Worm (Caenorhabditis elegans) whole organism, young adult: Measurements from ENCODE around the gene moe-3.

Experiments used
- B0019.2 ChIP-seq: fragments of 200-800 bp; sonication (Bioruptor generic); conservative IDR thresholded peaks from 2 replicates; pipeline ENCODE4 v1.3.6; 2022; ENCODE audit warnings: missing genetic modification reagents, missing genetic modification characterization, missing compliant biosample characterization
- B0035.1 ChIP-seq: sonication (generic microtip); optimal IDR thresholded peaks from 2 replicates; lab custom pipeline; 2016; ENCODE audit warnings: missing genetic modification characterization, mild to moderate bottlenecking, missing compliant biosample characterization, missing genotype, missing genetic modification reagents
- B0261.1 ChIP-seq: sonication (generic microtip); optimal IDR thresholded peaks from 2 replicates; lab custom pipeline; 2016; ENCODE audit warnings: mild to moderate bottlenecking, missing genetic modification characterization, moderate library complexity, missing compliant biosample characterization
- B0336.3 ChIP-seq: fragments of 200-800 bp; sonication (Bioruptor generic); IDR thresholded peaks from 2 replicates; pipeline ENCODE4 v1.3.6; 2022; ENCODE audit warnings: missing genetic modification characterization, missing compliant biosample characterization
- C06A6.2 ChIP-seq: fragments of 200-800 bp; sonication (Bioruptor generic); conservative IDR thresholded peaks from 2 replicates; pipeline ENCODE4 v1.3.6; 2022; ENCODE audit warnings: missing genetic modification characterization, missing compliant biosample characterization
- C17E4.6 ChIP-seq: fragments of 200-800 bp; sonication (Bioruptor generic); IDR thresholded peaks from 2 replicates; pipeline ENCODE4 v1.3.6; 2022; ENCODE audit warnings: missing genetic modification reagents, missing genetic modification characterization, missing compliant biosample characterization
- F22D6.2 ChIP-seq: sonication (generic microtip); optimal IDR thresholded peaks from 2 replicates; lab custom pipeline; 2016; ENCODE audit warnings: mild to moderate bottlenecking, missing genetic modification characterization, missing compliant biosample characterization
- F23B12.7 ChIP-seq: sonication (generic microtip); optimal IDR thresholded peaks from 2 replicates; lab custom pipeline; 2017; ENCODE audit warnings: missing genetic modification characterization, mild to moderate bottlenecking, missing compliant biosample characterization, antibody characterized with exemption, moderate library complexity; ENCODE audit not compliant: insufficient read depth
- F49E8.2 ChIP-seq: sonication (generic microtip); optimal IDR thresholded peaks from 3 replicates; lab custom pipeline; 2017; ENCODE audit warnings: missing genetic modification characterization, mild to moderate bottlenecking, missing compliant biosample characterization, antibody characterized with exemption, moderate library complexity; ENCODE audit not compliant: insufficient read depth
- F55B11.4 ChIP-seq: sonication (generic microtip); optimal IDR thresholded peaks from 2 replicates; lab custom pipeline; 2016; ENCODE audit warnings: missing compliant biosample characterization, missing genetic modification characterization, borderline replicate concordance; ENCODE audit not compliant: insufficient read depth
- F57A8.1 ChIP-seq: fragments of 200-800 bp; sonication (Bioruptor generic); optimal IDR thresholded peaks from 2 replicates; lab custom pipeline; 2018; ENCODE audit warnings: mild to moderate bottlenecking, missing genetic modification characterization, moderate library complexity, missing compliant biosample characterization
- T07F8.4 ChIP-seq: sonication (generic microtip); optimal IDR thresholded peaks from 2 replicates; lab custom pipeline; 2016; ENCODE audit warnings: mild to moderate bottlenecking, missing genetic modification characterization, moderate library complexity, missing compliant biosample characterization
- Y53F4B.3 ChIP-seq: fragments of 200-800 bp; sonication (Bioruptor generic); IDR thresholded peaks from 2 replicates; pipeline ENCODE4 v1.3.6; 2022; ENCODE audit warnings: missing genetic modification reagents, missing genetic modification characterization, missing compliant biosample characterization
- atf-7 ChIP-seq: sonication (generic microtip); optimal IDR thresholded peaks from 2 replicates; lab custom pipeline; 2017; ENCODE audit warnings: mild to moderate bottlenecking, missing genetic modification characterization, missing compliant biosample characterization
- attf-5 ChIP-seq: fragments of 200-800 bp; sonication (Bioruptor generic); optimal IDR thresholded peaks from 2 replicates; lab custom pipeline; 2018; ENCODE audit warnings: mild to moderate bottlenecking, missing genetic modification characterization, missing compliant biosample characterization
- attf-6 ChIP-seq: fragments of 200-800 bp; sonication (Bioruptor generic); IDR thresholded peaks from 2 replicates; pipeline ENCODE4 v1.3.6; 2022; ENCODE audit warnings: missing genetic modification reagents, missing genetic modification characterization, missing compliant biosample characterization
- ccch-3 ChIP-seq: fragments of 200-800 bp; sonication (Bioruptor generic); optimal IDR thresholded peaks from 2 replicates; lab custom pipeline; 2018; ENCODE audit warnings: mild to moderate bottlenecking, missing genetic modification characterization, missing compliant biosample characterization
- cebp-1 ChIP-seq, 2 experiments: fragments of 200-800 bp in 1 of 2; sonication (Bioruptor generic) in 1 of 2; sonication (generic microtip) in 1 of 2; IDR thresholded peaks in 1 of 2; optimal IDR thresholded peaks in 1 of 2; 2 replicates each; pipeline versions ENCODE4 v1.3.6 to Lab custom; 2017 to 2022; ENCODE audit warnings: missing compliant biosample characterization in 2 of 2, missing genetic modification characterization in 2 of 2, mild to moderate bottlenecking in 1 of 2, missing genetic modification reagents in 1 of 2, moderate library complexity in 1 of 2
- ceh-100 ChIP-seq: fragments of 200-800 bp; sonication (Bioruptor generic); IDR thresholded peaks from 2 replicates; pipeline ENCODE4 v1.3.6; 2022; ENCODE audit warnings: missing genetic modification reagents, missing genetic modification characterization, missing compliant biosample characterization
- ceh-58 ChIP-seq: fragments of 200-800 bp; sonication (Bioruptor generic); IDR thresholded peaks from 2 replicates; pipeline ENCODE4 v1.3.6; 2022; ENCODE audit warnings: missing genetic modification characterization, missing compliant biosample characterization
- ceh-79 ChIP-seq: sonication (generic microtip); optimal IDR thresholded peaks from 2 replicates; lab custom pipeline; 2017; ENCODE audit warnings: mild to moderate bottlenecking, missing genetic modification characterization, missing compliant biosample characterization
- ceh-91 ChIP-seq: fragments of 200-800 bp; sonication (Bioruptor generic); IDR thresholded peaks from 2 replicates; pipeline ENCODE4 v1.3.6; 2022; ENCODE audit warnings: missing genetic modification reagents, missing genetic modification characterization, missing compliant biosample characterization
- die-1 ChIP-seq: sonication (generic microtip); optimal IDR thresholded peaks from 2 replicates; lab custom pipeline; 2016; ENCODE audit warnings: missing genotype, mild to moderate bottlenecking, missing genetic modification characterization, missing compliant biosample characterization
- dpff-1 ChIP-seq: sonication (generic microtip); optimal IDR thresholded peaks from 2 replicates; lab custom pipeline; 2017; ENCODE audit warnings: mild to moderate bottlenecking, missing genetic modification characterization, missing compliant biosample characterization
- hlh-26 ChIP-seq: fragments of 200-800 bp; sonication (Bioruptor generic); conservative IDR thresholded peaks from 2 replicates; pipeline ENCODE4 v1.3.6; 2022; ENCODE audit warnings: missing genetic modification reagents, missing genetic modification characterization, missing compliant biosample characterization
- hmg-1.2 ChIP-seq: fragments of 200-800 bp; sonication (Bioruptor generic); IDR thresholded peaks from 2 replicates; pipeline ENCODE4 v1.3.6; 2022; ENCODE audit warnings: missing genetic modification reagents, missing genetic modification characterization, missing compliant biosample characterization
- let-607 ChIP-seq, 2 experiments: fragments of 200-800 bp in 1 of 2; sonication (Bioruptor generic) in 1 of 2; sonication (generic microtip) in 1 of 2; optimal IDR thresholded peaks; 2 replicates each; lab custom pipeline; 2016 to 2018; ENCODE audit warnings: mild to moderate bottlenecking in 2 of 2, missing compliant biosample characterization in 2 of 2, missing genetic modification characterization in 2 of 2, moderate library complexity in 2 of 2, missing genotype in 1 of 2
- lin-26 ChIP-seq: fragments of 200-800 bp; sonication (Bioruptor generic); IDR thresholded peaks from 2 replicates; pipeline ENCODE4 v1.3.6; 2022; ENCODE audit warnings: missing genetic modification reagents, missing genetic modification characterization, missing compliant biosample characterization
- lin-35 ChIP-seq, 3 experiments: fragments of 150-350 bp in 2 of 3; sonication (generic microtip) in 1 of 3; optimal IDR thresholded peaks; 2 replicates each; lab custom pipeline; 2014 to 2018; ENCODE audit warnings: missing biosample characterization in 3 of 3, missing genetic modification characterization in 3 of 3, missing genetic modification reagents in 3 of 3
- madf-8 ChIP-seq: fragments of 200-800 bp; sonication (Bioruptor generic); conservative IDR thresholded peaks from 2 replicates; pipeline ENCODE4 v1.3.6; 2022; ENCODE audit warnings: missing genetic modification reagents, missing genetic modification characterization, missing compliant biosample characterization
- nfyb-1 ChIP-seq: fragments of 200-800 bp; sonication (Bioruptor generic); IDR thresholded peaks from 2 replicates; pipeline ENCODE4 v1.3.6; 2022; ENCODE audit warnings: missing genetic modification reagents, missing genetic modification characterization, missing compliant biosample characterization
- nhr-80 ChIP-seq: sonication (generic microtip); optimal IDR thresholded peaks from 2 replicates; lab custom pipeline; 2016; ENCODE audit warnings: missing genetic modification characterization, missing compliant biosample characterization
- nhr-90 ChIP-seq: sonication (generic microtip); optimal IDR thresholded peaks from 2 replicates; lab custom pipeline; 2016; ENCODE audit warnings: missing genotype, mild to moderate bottlenecking, missing genetic modification characterization, missing compliant biosample characterization
- repo-1 ChIP-seq: sonication (generic microtip); optimal IDR thresholded peaks from 2 replicates; lab custom pipeline; 2017; ENCODE audit warnings: mild to moderate bottlenecking, missing genetic modification characterization, missing compliant biosample characterization
- rpc-1 ChIP-seq, 2 experiments: fragments of 150-350 bp in 1 of 2; sonication (generic microtip) in 1 of 2; optimal IDR thresholded peaks; 2 replicates each; lab custom pipeline; 2014 to 2018; ENCODE audit warnings: missing biosample characterization in 1 of 2, missing genetic modification characterization in 1 of 2, missing genetic modification reagents in 1 of 2, missing genotype in 1 of 2
- sptf-2 ChIP-seq: fragments of 200-800 bp; sonication (Bioruptor generic); optimal IDR thresholded peaks from 2 replicates; lab custom pipeline; 2018; ENCODE audit warnings: mild to moderate bottlenecking, missing genetic modification characterization, missing compliant biosample characterization
- tbp1 ChIP-seq: fragments of 200-800 bp; sonication (Bioruptor generic); optimal IDR thresholded peaks from 2 replicates; lab custom pipeline; 2018; ENCODE audit warnings: mild to moderate bottlenecking, missing genetic modification characterization, missing compliant biosample characterization
- tbx-9 ChIP-seq: sonication (generic microtip); optimal IDR thresholded peaks from 2 replicates; lab custom pipeline; 2016; ENCODE audit warnings: borderline replicate concordance, missing genetic modification characterization, inconsistent platforms, missing compliant biosample characterization
- zfh-2 ChIP-seq: fragments of 200-800 bp; sonication (Bioruptor generic); conservative IDR thresholded peaks from 2 replicates; pipeline ENCODE4 v1.3.6; 2022; ENCODE audit warnings: missing genetic modification reagents, missing genetic modification characterization, missing compliant biosample characterization
- zim-3 ChIP-seq: sonication (generic microtip); optimal IDR thresholded peaks from 2 replicates; lab custom pipeline; 2017; ENCODE audit warnings: mild to moderate bottlenecking, missing genetic modification characterization, moderate library complexity, missing compliant biosample characterization
- ztf-3 ChIP-seq: fragments of 200-800 bp; sonication (Bioruptor generic); optimal IDR thresholded peaks from 2 replicates; lab custom pipeline; 2018; ENCODE audit warnings: mild to moderate bottlenecking, missing genetic modification characterization, missing compliant biosample characterization

Gene moe-3

DNA sequence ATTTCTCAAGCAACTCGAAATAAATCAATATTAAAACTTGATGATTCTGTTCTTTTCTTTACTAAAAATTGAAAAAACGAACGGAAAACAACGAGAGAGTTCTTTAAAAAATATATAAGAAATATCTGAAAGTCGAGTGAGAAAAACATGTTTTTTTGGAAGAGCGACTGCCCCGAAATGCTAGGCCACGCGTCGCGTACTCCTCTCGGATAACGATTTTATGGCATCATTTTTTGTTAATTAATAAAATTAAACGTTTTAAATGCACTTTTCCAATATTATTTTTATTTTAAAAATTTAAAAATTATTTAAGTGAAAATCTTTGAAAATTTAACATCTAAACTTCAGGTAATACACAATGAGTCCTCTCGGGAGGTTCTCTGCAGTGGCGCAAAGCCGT lies 48.4 kb downstream of the moe-3 start, which contains the start of gene gfm-1 (continued):
- TF ChIP-seq B0261.1 (tag; lab: Kevin White, UChicago) (no peak), zfh-2 (GFP tag; lab: Robert Waterston, UW) (no peak), attf-5 (GFP tag; lab: Kevin White, UChicago) (no peak), dpff-1 (tag; lab: Kevin White, UChicago) (no peak), sptf-2 (GFP tag; lab: Kevin White, UChicago) (no peak), F57A8.1 (GFP tag; lab: Kevin White, UChicago) (no peak), cebp-1 (GFP tag; IDR thresholded peaks at IDR 0.05; lab: Robert Waterston, UW) (no peak), cebp-1 (tag; optimal IDR thresholded peaks at IDR 0.05; lab: Kevin White, UChicago) (peak; percentile 27), B0019.2 (GFP tag; lab: Robert Waterston, UW) (no peak), ztf-3 (GFP tag; lab: Kevin White, UChicago) (no peak), tbx-9 (tag; lab: Kevin White, UChicago) (no peak), let-607 (tag; optimal IDR thresholded peaks at IDR 0.05; lab: Kevin White, UChicago) (peak in 1 of 2 experiments; percentile 61), ceh-100 (GFP tag; lab: Robert Waterston, UW) (no peak), zim-3 (tag; lab: Kevin White, UChicago) (no peak), F22D6.2 (tag; lab: Kevin White, UChicago) (peak; percentile 30), F49E8.2 (tag; lab: Kevin White, UChicago) (no peak), Y53F4B.3 (GFP tag; lab: Robert Waterston, UW) (no peak), ceh-79 (tag; lab: Kevin White, UChicago) (peak; percentile 54), die-1 (tag; lab: Kevin White, UChicago) (no peak), F55B11.4 (tag; lab: Kevin White, UChicago) (no peak), hlh-26 (GFP tag; lab: Robert Waterston, UW) (no peak), C17E4.6 (no peak), repo-1 (tag; lab: Kevin White, UChicago) (no peak), nhr-90 (no peak), T07F8.4 (no peak), attf-6 (GFP tag; lab: Robert Waterston, UW) (no peak), tbp1 (GFP tag; lab: Kevin White, UChicago) (no peak), nfyb-1 (GFP tag; lab: Robert Waterston, UW) (no peak), ceh-91 (GFP tag; lab: Robert Waterston, UW) (no peak), F23B12.7 (tag; lab: Kevin White, UChicago) (no peak), lin-35 (GFP tag; optimal IDR thresholded peaks at IDR 0.05; lab: Kevin White, UChicago) (peak in 1 of 3 experiments; percentile 41), hmg-1.2 (GFP tag; lab: Robert Waterston, UW) (no peak), atf-7 (peak; percentile 15), B0035.1 (tag; lab: Kevin White, UChicago) (peak; percentile 6)

- TF ChIP-seq rpc-1 (optimal IDR thresholded peaks at IDR 0.05; lab: Kevin White, UChicago) (no peak), rpc-1 (tag; optimal IDR thresholded peaks at IDR 0.05; lab: Kevin White, UChicago) (no peak), B0336.3 (GFP tag; lab: Robert Waterston, UW) (no peak), ccch-3 (GFP tag; lab: Kevin White, UChicago) (no peak), C06A6.2 (GFP tag; lab: Robert Waterston, UW) (no peak), nhr-80 (tag; lab: Kevin White, UChicago) (peak; percentile 16), madf-8 (GFP tag; lab: Robert Waterston, UW) (no peak), lin-26 (GFP tag; lab: Robert Waterston, UW) (no peak), lin-35 (GFP tag; optimal IDR thresholded peaks at IDR 0.05; lab: Kevin White, UChicago) (no peak), ceh-58 (GFP tag; lab: Robert Waterston, UW) (no peak)
Measured at ce11 chrII:13116710-13117109, 48.8 kb downstream of the moe-3 start, which contains the start of gene rict-1. rict-1 (minus strand) TSS chrII:13116810.
